Worm (Caenorhabditis elegans) whole organism, midembryonic: ENCODE measurements around the gene R13A1.3.

Source experiments
- T22C8.4 ChIP-seq: fragments of 200-800 bp; sonication (Bioruptor generic); IDR thresholded peaks from 2 replicates; pipeline ENCODE4 v1.3.6; 2022; ENCODE audit warnings: missing genetic modification characterization, missing compliant biosample characterization
- flt-1 ChIP-seq: fragments of 200-800 bp; sonication (Bioruptor generic); IDR thresholded peaks from 2 replicates; pipeline ENCODE4 v1.3.6; 2022; ENCODE audit warnings: missing genetic modification characterization, missing compliant biosample characterization
- klf-2 ChIP-seq: fragments of 200-800 bp; sonication (Bioruptor generic); conservative IDR thresholded peaks from 2 replicates; pipeline ENCODE4 v1.3.6; 2022; ENCODE audit warnings: missing genetic modification reagents, missing genetic modification characterization, missing compliant biosample characterization
- med-1 ChIP-seq: sonication (generic microtip); optimal IDR thresholded peaks from 2 replicates; lab custom pipeline; 2017; ENCODE audit warnings: missing genetic modification characterization, mild to moderate bottlenecking, missing compliant biosample characterization, antibody characterized with exemption, missing genetic modification reagents; ENCODE audit not compliant: insufficient read depth
- ref-1 ChIP-seq: fragments of 200-800 bp; sonication (Bioruptor generic); conservative IDR thresholded peaks from 2 replicates; pipeline ENCODE4 v1.3.6; 2022; ENCODE audit warnings: missing genetic modification reagents, missing genetic modification characterization, missing compliant biosample characterization
- tab-1 ChIP-seq: fragments of 200-800 bp; sonication (Bioruptor generic); IDR thresholded peaks from 2 replicates; pipeline ENCODE4 v1.3.6; 2022; ENCODE audit warnings: missing genetic modification characterization, missing compliant biosample characterization
- ztf-23 ChIP-seq: fragments of 200-800 bp; sonication (Bioruptor generic); IDR thresholded peaks from 2 replicates; pipeline ENCODE4 v1.3.6; 2022; ENCODE audit warnings: missing genetic modification reagents, missing genetic modification characterization, missing compliant biosample characterization
- ztf-29 ChIP-seq: fragments of 200-800 bp; sonication (Bioruptor generic); IDR thresholded peaks from 2 replicates; pipeline ENCODE4 v1.3.6; 2022; ENCODE audit warnings: missing genetic modification reagents, missing genetic modification characterization, missing compliant biosample characterization

DNA sequence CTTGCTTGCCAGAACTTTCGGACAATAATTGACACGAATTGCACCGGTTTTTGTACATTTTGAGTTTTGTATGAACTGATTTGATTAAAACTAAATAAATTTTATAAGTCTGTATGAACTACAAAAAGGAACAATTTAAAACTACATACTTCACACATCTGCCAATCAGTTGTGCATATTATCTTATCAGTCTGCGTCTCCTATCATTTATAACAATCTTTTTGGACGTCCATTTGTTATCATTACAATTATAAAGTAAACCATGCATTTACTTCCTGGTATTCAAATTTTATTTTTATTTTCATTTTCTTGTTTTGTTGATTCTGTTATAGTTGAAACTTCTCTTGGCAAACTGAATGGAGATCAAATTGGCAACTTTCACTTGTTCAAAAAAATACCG lies 23.5 kb upstream of the R13A1.3 start, which contains the start of gene cest-10:
- no peak for TF ChIP-seq ref-1
- no peak for TF ChIP-seq klf-2 (GFP tag; lab: Robert Waterston, UW)
- TF ChIP-seq flt-1 (GFP tag; lab: Robert Waterston, UW): no peak
- no peak for TF ChIP-seq ztf-23 (GFP tag; lab: Robert Waterston, UW)
- TF ChIP-seq tab-1 (GFP tag; lab: Robert Waterston, UW): no peak
- TF ChIP-seq ztf-29 (GFP tag; lab: Robert Waterston, UW): no peak
- TF ChIP-seq med-1 (GFP tag; lab: Kevin White, UChicago): no peak
- TF ChIP-seq T22C8.4: no peak
